Fruit fly (Drosophila melanogaster) whole organism, embryonic: ENCODE measurements around the gene CG11768.
A peak's percentile ranks its signal among the peaks of the same experiment; 100 is the strongest.

Experiments
- Aef1 ChIP-seq: fragments of 200-800 bp; sonication (Bioruptor generic); IDR thresholded peaks from 3 replicates; pipeline ENCODE4 v1.3.6; 2022; ENCODE audit warnings: missing biosample characterization, missing genetic modification characterization
- CG10543 ChIP-seq: fragments of 200-800 bp; sonication (Bioruptor generic); optimal IDR thresholded peaks from 3 replicates; lab custom pipeline; 2017; ENCODE audit warnings: missing biosample characterization, mild to moderate bottlenecking, missing genetic modification characterization, moderate library complexity
- CG10565 ChIP-seq: fragments of 200-800 bp; sonication (Bioruptor generic); optimal IDR thresholded peaks from 3 replicates; lab custom pipeline; 2016; ENCODE audit warnings: missing biosample characterization, mild to moderate bottlenecking, missing genetic modification characterization
- CG10979 ChIP-seq: fragments of 200-800 bp; sonication (Bioruptor generic); optimal IDR thresholded peaks from 2 replicates; lab custom pipeline; 2018; ENCODE audit warnings: missing biosample characterization, mild to moderate bottlenecking, missing genetic modification characterization, moderate library complexity
- CG11085 ChIP-seq: fragments of 200-800 bp; sonication (Bioruptor generic); IDR thresholded peaks from 2 replicates; pipeline ENCODE4 v1.3.6; 2022; ENCODE audit warnings: missing biosample characterization, missing genetic modification characterization
- CG11560 ChIP-seq: fragments of 200-800 bp; sonication (Bioruptor generic); IDR thresholded peaks from 3 replicates; pipeline ENCODE4 v1.3.6; 2022; ENCODE audit warnings: missing biosample characterization, missing genetic modification characterization
- CG12219 ChIP-seq: fragments of 200-800 bp; sonication (Bioruptor generic); optimal IDR thresholded peaks from 3 replicates; lab custom pipeline; 2018; ENCODE audit warnings: missing biosample characterization, mild to moderate bottlenecking, missing genetic modification characterization
- CG13894 ChIP-seq: fragments of 200-800 bp; sonication (Bioruptor generic); optimal IDR thresholded peaks from 3 replicates; lab custom pipeline; 2018; ENCODE audit warnings: missing biosample characterization, mild to moderate bottlenecking, missing genetic modification characterization, moderate library complexity
- CG16813 ChIP-seq: fragments of 200-800 bp; sonication (Bioruptor generic); IDR thresholded peaks from 3 replicates; pipeline ENCODE4 v1.3.6; 2022; ENCODE audit warnings: missing biosample characterization, missing genetic modification characterization; ENCODE audit not compliant: partially characterized antibody
- CG1792 ChIP-seq: fragments of 200-800 bp; sonication (Bioruptor generic); optimal IDR thresholded peaks from 2 replicates; lab custom pipeline; 2016; ENCODE audit warnings: missing biosample characterization, missing genetic modification characterization
- CG2202 ChIP-seq: fragments of 200-800 bp; sonication (Bioruptor generic); optimal IDR thresholded peaks from 2 replicates; lab custom pipeline; 2018; ENCODE audit warnings: missing biosample characterization, mild to moderate bottlenecking, missing genetic modification characterization
- CG30020 ChIP-seq: fragments of 200-800 bp; optimal IDR thresholded peaks from 2 replicates; lab custom pipeline; 2019; ENCODE audit warnings: missing biosample characterization, mild to moderate bottlenecking, missing genetic modification characterization, moderate library complexity
- CG3838 ChIP-seq: fragments of 200-800 bp; sonication (Bioruptor generic); optimal IDR thresholded peaks from 3 replicates; lab custom pipeline; 2016; ENCODE audit warnings: missing biosample characterization, missing genetic modification characterization
- CG3847 ChIP-seq: fragments of 200-800 bp; sonication (Bioruptor generic); IDR thresholded peaks from 2 replicates; pipeline ENCODE4 v1.3.6; 2022; ENCODE audit warnings: missing biosample characterization, missing genetic modification characterization
- CG4360 ChIP-seq: fragments of 200-800 bp; sonication (Bioruptor generic); IDR thresholded peaks from 2 replicates; pipeline ENCODE4 v1.3.6; 2022; ENCODE audit warnings: missing biosample characterization, missing genetic modification characterization
- CG5953 ChIP-seq: fragments of 200-800 bp; sonication (Bioruptor generic); IDR thresholded peaks from 2 replicates; pipeline ENCODE4 v1.3.6; 2022; ENCODE audit warnings: missing biosample characterization, missing genetic modification characterization
- CG6272 ChIP-seq: fragments of 200-800 bp; sonication (Bioruptor generic); IDR thresholded peaks from 2 replicates; pipeline ENCODE4 v1.3.6; 2022; ENCODE audit warnings: missing biosample characterization, missing genetic modification characterization
- CG6683 ChIP-seq: fragments of 200-800 bp; sonication (Bioruptor generic); optimal IDR thresholded peaks from 2 replicates; lab custom pipeline; 2017; ENCODE audit warnings: missing biosample characterization, mild to moderate bottlenecking, missing genetic modification characterization, missing genetic modification reagents
- CG9797 ChIP-seq: fragments of 200-800 bp; sonication (Bioruptor generic); optimal IDR thresholded peaks from 3 replicates; lab custom pipeline; 2018; ENCODE audit warnings: missing biosample characterization, mild to moderate bottlenecking, missing genetic modification characterization
- CoRest ChIP-seq: fragments of 200-800 bp; sonication (Bioruptor generic); optimal IDR thresholded peaks from 3 replicates; lab custom pipeline; 2018; ENCODE audit warnings: missing biosample characterization, mild to moderate bottlenecking, missing genetic modification characterization, moderate library complexity
- D19A ChIP-seq: fragments of 200-800 bp; optimal IDR thresholded peaks from 3 replicates; lab custom pipeline; 2019; ENCODE audit warnings: missing biosample characterization, mild to moderate bottlenecking, missing genetic modification characterization, moderate library complexity
- Elba2 ChIP-seq: fragments of 200-800 bp; sonication (Bioruptor generic); optimal IDR thresholded peaks from 3 replicates; lab custom pipeline; 2016; ENCODE audit warnings: missing biosample characterization, missing genetic modification characterization
- Fer2 ChIP-seq: fragments of 200-800 bp; sonication (Bioruptor generic); optimal IDR thresholded peaks from 2 replicates; lab custom pipeline; 2018; ENCODE audit warnings: missing biosample characterization, mild to moderate bottlenecking, missing genetic modification characterization, moderate library complexity
- Hr39 ChIP-seq: fragments of >200 bp; optimal IDR thresholded peaks from 2 replicates; lab custom pipeline; 2017
- Mrtf ChIP-seq: fragments of 200-800 bp; sonication (Bioruptor generic); IDR thresholded peaks from 3 replicates; pipeline ENCODE4 v1.3.6; 2022; ENCODE audit warnings: missing biosample characterization, missing genetic modification characterization
- Scr ChIP-seq: fragments of 200-800 bp; sonication (Bioruptor generic); IDR thresholded peaks from 2 replicates; pipeline ENCODE4 v1.3.6; 2022; ENCODE audit warnings: missing biosample characterization, missing genetic modification characterization; ENCODE audit not compliant: partially characterized antibody
- Side ChIP-seq: fragments of 200-800 bp; sonication (Bioruptor generic); optimal IDR thresholded peaks from 2 replicates; lab custom pipeline; 2016; ENCODE audit warnings: missing biosample characterization, missing genetic modification characterization
- Sox100B ChIP-seq: fragments of 200-800 bp; sonication (Bioruptor generic); optimal IDR thresholded peaks from 3 replicates; lab custom pipeline; 2018; ENCODE audit warnings: missing biosample characterization, mild to moderate bottlenecking, missing genetic modification characterization
- Spps ChIP-seq: fragments of 200-800 bp; sonication (Bioruptor generic); optimal IDR thresholded peaks from 2 replicates; lab custom pipeline; 2018; ENCODE audit warnings: missing biosample characterization, mild to moderate bottlenecking, missing genetic modification characterization
- cato ChIP-seq: fragments of 200-800 bp; sonication (Bioruptor generic); optimal IDR thresholded peaks from 2 replicates; lab custom pipeline; 2016; ENCODE audit warnings: missing biosample characterization, missing genetic modification characterization, borderline replicate concordance
- chn ChIP-seq: fragments of 200-800 bp; sonication (Bioruptor generic); optimal IDR thresholded peaks from 2 replicates; lab custom pipeline; 2016; ENCODE audit warnings: missing biosample characterization, missing genetic modification characterization
- crc ChIP-seq: fragments of 200-800 bp; sonication (Bioruptor generic); optimal IDR thresholded peaks from 2 replicates; lab custom pipeline; 2016; ENCODE audit warnings: missing biosample characterization, missing genetic modification characterization
- eve ChIP-seq, 2 experiments: fragments of >200 bp; optimal IDR thresholded peaks; 2 replicates each; lab custom pipeline; 2017; ENCODE audit warnings: missing biosample characterization in 2 of 2, missing genetic modification characterization in 2 of 2
- fd64A ChIP-seq: fragments of 200-800 bp; sonication (Bioruptor generic); optimal IDR thresholded peaks from 3 replicates; lab custom pipeline; 2018; ENCODE audit warnings: missing biosample characterization, mild to moderate bottlenecking, missing genetic modification characterization
- fru ChIP-seq: fragments of >200 bp; optimal IDR thresholded peaks from 2 replicates; lab custom pipeline; 2017
- gcm2 ChIP-seq: fragments of 200-800 bp; sonication (Bioruptor generic); optimal IDR thresholded peaks from 2 replicates; lab custom pipeline; 2016; ENCODE audit warnings: missing biosample characterization, missing genetic modification characterization
- hbn ChIP-seq: fragments of 200-800 bp; sonication (Bioruptor generic); IDR thresholded peaks from 2 replicates; pipeline ENCODE4 v1.3.6; 2022; ENCODE audit warnings: missing biosample characterization, missing genetic modification characterization; ENCODE audit not compliant: partially characterized antibody
- lola ChIP-seq, 3 experiments: fragments of >200 bp in 2 of 3; fragments of 200-800 bp in 1 of 3; sonication (Bioruptor generic) in 1 of 3; optimal IDR thresholded peaks; 2 replicates each; lab custom pipeline; 2017 to 2019; ENCODE audit warnings: missing biosample characterization in 3 of 3, missing genetic modification characterization in 3 of 3, mild to moderate bottlenecking in 1 of 3, moderate library complexity in 1 of 3
- lov ChIP-seq, 2 experiments: fragments of 200-800 bp in 1 of 2; fragments of >200 bp in 1 of 2; sonication (Bioruptor generic) in 1 of 2; IDR thresholded peaks in 1 of 2; optimal IDR thresholded peaks in 1 of 2; 2 replicates in 1 of 2; 3 replicates in 1 of 2; pipeline versions ENCODE4 v1.3.6 to Lab custom; 2017 to 2022; ENCODE audit warnings: missing biosample characterization in 1 of 2, missing genetic modification characterization in 1 of 2
- mirr ChIP-seq: fragments of 200-800 bp; sonication (Bioruptor generic); optimal IDR thresholded peaks from 3 replicates; lab custom pipeline; 2018; ENCODE audit warnings: missing biosample characterization, mild to moderate bottlenecking, missing genetic modification characterization
- prd ChIP-seq, 3 experiments: fragments of >200 bp in 2 of 3; fragments of 200-800 bp in 1 of 3; sonication (Bioruptor generic) in 1 of 3; optimal IDR thresholded peaks in 2 of 3; IDR thresholded peaks in 1 of 3; 2 replicates in 2 of 3; 3 replicates in 1 of 3; pipeline versions ENCODE4 v1.3.6 to Lab custom; 2017 to 2022; ENCODE audit warnings: missing biosample characterization in 1 of 3, missing genetic modification characterization in 1 of 3
- ro ChIP-seq: fragments of 200-800 bp; sonication (Bioruptor generic); IDR thresholded peaks from 2 replicates; pipeline ENCODE4 v1.3.6; 2022; ENCODE audit warnings: missing biosample characterization, missing genetic modification characterization
- sc ChIP-seq, 3 experiments: fragments of >200 bp in 2 of 3; fragments of 200-800 bp in 1 of 3; sonication (Bioruptor generic) in 1 of 3; optimal IDR thresholded peaks; 2 replicates in 2 of 3; 3 replicates in 1 of 3; lab custom pipeline; 2017; ENCODE audit warnings: mild to moderate bottlenecking in 1 of 3, missing biosample characterization in 1 of 3, missing genetic modification characterization in 1 of 3, missing genetic modification reagents in 1 of 3
- sd ChIP-seq: fragments of 200-800 bp; sonication (Bioruptor generic); optimal IDR thresholded peaks from 3 replicates; lab custom pipeline; 2018; ENCODE audit warnings: missing biosample characterization, mild to moderate bottlenecking, missing genetic modification characterization, moderate library complexity
- sug ChIP-seq: fragments of 200-800 bp; optimal IDR thresholded peaks from 2 replicates; lab custom pipeline; 2019; ENCODE audit warnings: missing biosample characterization, mild to moderate bottlenecking, missing genetic modification characterization, moderate library complexity
- vfl ChIP-seq: fragments of 200-800 bp; sonication (Bioruptor generic); optimal IDR thresholded peaks from 2 replicates; lab custom pipeline; 2016; ENCODE audit warnings: missing biosample characterization, missing genetic modification characterization
- wek ChIP-seq: fragments of 200-800 bp; sonication (Bioruptor generic); optimal IDR thresholded peaks from 3 replicates; lab custom pipeline; 2018; ENCODE audit warnings: missing biosample characterization, mild to moderate bottlenecking, missing genetic modification characterization, moderate library complexity
- z ChIP-seq: fragments of 200-800 bp; sonication (Bioruptor generic); IDR thresholded peaks from 3 replicates; pipeline ENCODE4 v1.3.6; 2022; ENCODE audit warnings: missing biosample characterization, missing genetic modification characterization

The CG11768 gene

DNA sequence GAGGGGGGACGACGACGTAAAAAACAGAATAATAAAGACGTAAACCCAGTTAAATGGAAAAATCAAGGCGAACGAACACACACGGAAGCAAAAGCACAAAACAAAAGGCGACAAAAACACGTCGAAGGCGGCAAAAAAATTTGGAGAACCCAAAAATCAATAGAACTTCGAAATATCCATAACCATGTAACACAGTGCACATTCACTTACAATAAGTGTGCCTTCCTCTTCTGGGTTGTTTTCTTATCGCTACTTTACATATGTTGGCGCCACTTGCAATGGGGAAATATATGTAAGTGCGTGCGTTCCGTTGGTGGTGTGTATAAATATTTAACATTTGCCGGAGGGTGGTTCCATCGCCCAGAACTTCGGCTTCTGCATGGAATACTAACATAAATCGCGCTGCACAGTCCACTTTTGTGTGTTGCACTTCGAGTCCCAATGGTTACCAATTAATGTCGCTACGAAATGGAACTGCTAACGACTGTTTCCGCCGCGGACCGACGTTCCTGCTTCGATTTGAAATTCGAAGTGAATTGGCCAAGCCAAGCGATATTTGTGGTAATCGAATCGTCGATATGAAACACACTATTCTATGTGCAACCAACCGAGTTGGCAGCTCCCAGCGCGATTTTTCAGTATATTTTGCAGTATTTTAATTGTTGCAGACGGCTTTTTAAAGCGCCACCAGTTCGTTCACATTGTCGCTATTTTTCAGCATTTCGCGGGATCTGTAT, 20.7 kb downstream of the CG11768 start, which contains the start of the genes CG9801 and Nasp (continued):
- TF ChIP-seq CG30020 (tag; lab: Kevin White, UChicago) (peak; percentile 35), wek (peak; percentile 16), mirr (GFP tag; lab: Kevin White, UChicago) (peak; percentile 30), CG3847 (GFP tag; lab: Robert Waterston, UW) (peak; percentile 69), gcm2 (GFP tag; lab: Kevin White, UChicago) (no peak), CG11085 (no peak), lov (optimal IDR thresholded peaks at IDR 0.05; lab: Kevin White, UChicago) (no peak), lov (GFP tag; IDR thresholded peaks at IDR 0.05; lab: Robert Waterston, UW) (no peak), CG10543 (GFP tag; lab: Kevin White, UChicago) (peak; percentile 26), sug (tag; lab: Kevin White, UChicago) (no peak), Spps (tag; lab: Kevin White, UChicago) (no peak), fru (lab: Kevin White, UChicago) (no peak), Mrtf (GFP tag; lab: Robert Waterston, UW) (no peak), CG11560 (tag; lab: Robert Waterston, UW) (peak; percentile 65; the same call in 2 of the 3 replicates), CG3838 (peak; percentile 53), Scr (GFP tag; lab: Robert Waterston, UW) (peak; percentile 70), Fer2 (tag; lab: Kevin White, UChicago) (no peak), D19A (tag; lab: Kevin White, UChicago) (no peak), z (GFP tag; lab: Robert Waterston, UW) (no peak), chn (peak; percentile 45), Aef1 (GFP tag; lab: Robert Waterston, UW) (no peak), CG4360 (GFP tag; lab: Robert Waterston, UW) (no peak), Side (GFP tag; lab: Kevin White, UChicago) (no peak), Sox100B (GFP tag; lab: Kevin White, UChicago) (no peak), Elba2 (GFP tag; lab: Kevin White, UChicago) (no peak), CG1792 (GFP tag; lab: Kevin White, UChicago) (no peak), CG10565 (GFP tag; lab: Kevin White, UChicago) (no peak), CG13894 (tag; lab: Kevin White, UChicago) (no peak), sd (peak; percentile 56), CG6272 (peak; percentile 16; the same call in 1 of the 2 replicates), fd64A (GFP tag; lab: Kevin White, UChicago) (no peak), crc (GFP tag; lab: Kevin White, UChicago) (no peak), eve (GFP tag; optimal IDR thresholded peaks at IDR 0.05; lab: Kevin White, UChicago) (peak in 1 of 2 experiments; percentile 26), CG2202 (tag; lab: Kevin White, UChicago) (no peak), cato (no peak), CG10979 (tag; lab: Kevin White, UChicago) (peak; percentile 18), CoRest (tag; lab: Kevin White, UChicago) (peak; percentile 44), lola (GFP tag; optimal IDR thresholded peaks at IDR 0.05; lab: Kevin White, UChicago) (peak in 1 of 3 experiments; percentile 1), vfl (peak; percentile 21), ro (GFP tag; lab: Robert Waterston, UW) (no peak), Hr39 (lab: Kevin White, UChicago) (no peak), CG16813 (GFP tag; lab: Robert Waterston, UW) (peak; percentile 75), CG12219 (GFP tag; lab: Kevin White, UChicago) (peak; percentile 32), CG6683 (GFP tag; lab: Kevin White, UChicago) (no peak), hbn (GFP tag; lab: Robert Waterston, UW) (peak; percentile 57), CG9797 (GFP tag; lab: Kevin White, UChicago) (peak; percentile 94), sc (optimal IDR thresholded peaks at IDR 0.05; lab: Kevin White, UChicago) (no peak), sc (GFP tag; optimal IDR thresholded peaks at IDR 0.05; lab: Kevin White, UChicago) (no peak), CG5953 (GFP tag; lab: Robert Waterston, UW) (no peak), prd (optimal IDR thresholded peaks at IDR 0.05; lab: Kevin White, UChicago) (no peak), prd (GFP tag; IDR thresholded peaks at IDR 0.05; lab: Robert Waterston, UW) (peak; percentile 22; the same call in 1 of the 3 replicates)
